Fruit fly (Drosophila melanogaster): ENCODE results near the gene CG43638.

dm6 chr3L:12090898-12091685 is 46.7 kb downstream of the CG43638 start:
- TF ChIP-seq EcR (GFP tag; optimal IDR thresholded peaks at IDR 0.05) (no peak), CG14655 (GFP tag; optimal IDR thresholded peaks at IDR 0.05) (no peak), CG32121 (GFP tag; IDR thresholded peaks at IDR 0.05) (peak; percentile 44; the same call in 1 of the 2 replicates)

Measured in whole organism, pupa.